Worm (Caenorhabditis elegans): ENCODE results near the gene nlp-80.

nlp-80 gene

DNA sequence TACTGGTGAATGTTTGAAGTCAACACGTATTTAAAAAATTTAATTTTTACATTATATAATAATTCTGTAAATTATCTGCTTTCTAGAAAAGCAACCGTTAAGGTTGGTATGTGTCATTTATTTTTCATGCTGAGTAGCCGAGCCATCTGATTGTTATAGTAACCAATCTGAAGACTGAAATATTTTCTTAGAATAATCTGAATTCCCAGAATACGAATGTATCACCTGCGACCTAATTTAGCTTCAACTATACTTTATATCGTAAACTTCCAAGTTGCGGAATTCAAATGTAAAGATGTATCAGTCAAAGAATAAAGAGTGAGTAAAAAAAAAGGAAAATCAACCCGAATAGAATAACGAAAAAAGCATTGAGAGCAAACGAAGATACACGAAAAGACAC, 32.2 kb downstream of the nlp-80 start:
- TF ChIP-seq elt-1 (tag; optimal IDR thresholded peaks at IDR 0.05) (no peak), jun-1 (tag; optimal IDR thresholded peaks at IDR 0.05) (no peak), nhr-77 (tag; optimal IDR thresholded peaks at IDR 0.05) (no peak), ceh-28 (tag; optimal IDR thresholded peaks at IDR 0.05) (no peak), fkh-10 (GFP tag; optimal IDR thresholded peaks at IDR 0.05) (no peak), nhr-76 (tag; optimal IDR thresholded peaks at IDR 0.05) (no peak), nhr-28 (tag; optimal IDR thresholded peaks at IDR 0.05) (no peak), ztf-4 (tag; optimal IDR thresholded peaks at IDR 0.05) (no peak), snpc-4 (tag; optimal IDR thresholded peaks at IDR 0.05) (no peak), mml-1 (tag; optimal IDR thresholded peaks at IDR 0.05) (no peak), fkh-2 (tag; optimal IDR thresholded peaks at IDR 0.05) (no peak), egl-27 (tag; optimal IDR thresholded peaks at IDR 0.05) (no peak), ceh-16 (tag; optimal IDR thresholded peaks at IDR 0.05) (no peak), nhr-25 (tag; optimal IDR thresholded peaks at IDR 0.05) (no peak), nhr-11 (tag; optimal IDR thresholded peaks at IDR 0.05) (no peak)

DNA sequence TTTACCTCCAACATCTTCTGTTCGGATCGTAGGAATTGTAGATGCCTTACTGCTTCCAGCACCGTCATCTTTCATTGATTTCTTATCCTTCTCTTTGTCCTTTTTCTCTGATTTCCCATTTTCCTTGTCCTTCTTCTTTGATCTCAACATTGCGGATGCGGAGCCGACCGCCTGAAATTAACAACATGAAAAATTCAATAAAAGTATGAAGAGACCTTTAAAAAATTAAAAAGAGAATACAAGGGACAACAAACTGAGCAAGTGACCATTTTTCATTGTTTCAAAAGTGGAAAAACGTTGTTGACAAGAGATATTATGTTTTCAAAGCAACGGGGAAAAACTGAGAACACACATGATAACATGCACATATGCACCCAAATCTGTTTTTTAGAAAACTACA, 34.7 kb downstream of the nlp-80 start:
- TF ChIP-seq tbx-2 (tag; optimal IDR thresholded peaks at IDR 0.05) (no peak), sea-2 (GFP tag; optimal IDR thresholded peaks at IDR 0.05) (no peak), egl-5 (tag; optimal IDR thresholded peaks at IDR 0.05) (no peak), unc-39 (tag; optimal IDR thresholded peaks at IDR 0.05) (no peak), nhr-77 (tag; optimal IDR thresholded peaks at IDR 0.05) (no peak), ceh-9 (tag; optimal IDR thresholded peaks at IDR 0.05) (no peak), daf-12 (tag; optimal IDR thresholded peaks at IDR 0.05) (no peak), nhr-23 (tag; optimal IDR thresholded peaks at IDR 0.05) (no peak), ceh-82 (tag; optimal IDR thresholded peaks at IDR 0.05) (no peak), nhr-28 (tag; optimal IDR thresholded peaks at IDR 0.05) (no peak), lin-15B (tag; optimal IDR thresholded peaks at IDR 0.05) (no peak), ZK546.5 (tag; optimal IDR thresholded peaks at IDR 0.05) (no peak)

DNA sequence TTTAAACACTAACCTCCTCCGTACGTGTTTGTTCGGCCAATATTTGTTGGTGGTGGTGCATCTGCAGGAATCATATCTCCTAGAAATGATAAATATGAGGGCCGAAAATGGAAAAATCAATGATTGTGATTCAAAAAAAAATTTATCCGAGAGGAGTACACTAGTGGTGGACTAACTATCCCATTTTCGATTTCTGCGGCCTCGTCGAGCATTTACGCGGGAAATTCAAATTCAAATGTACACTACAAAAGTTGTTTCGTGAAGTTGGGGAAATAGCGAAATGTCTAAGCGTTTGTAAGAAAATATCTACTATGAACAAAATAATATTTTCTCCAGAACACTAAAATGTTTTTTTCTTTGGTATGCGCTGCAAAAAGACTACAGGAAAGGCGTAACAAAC, 36.1 kb downstream of the nlp-80 start:
- no peak for TF ChIP-seq nhr-77 (tag; optimal IDR thresholded peaks at IDR 0.05)
- peak; percentile 74 for TF ChIP-seq pha-4 (tag; optimal IDR thresholded peaks at IDR 0.05)
- TF ChIP-seq nhr-28 (tag; optimal IDR thresholded peaks at IDR 0.05): no peak
- peak; percentile 18 for TF ChIP-seq elt-2 (tag; optimal IDR thresholded peaks at IDR 0.05)
- no peak for TF ChIP-seq daf-12 (tag; optimal IDR thresholded peaks at IDR 0.05)
- no peak for TF ChIP-seq eor-1 (tag; optimal IDR thresholded peaks at IDR 0.05)
- peak; percentile 30 for TF ChIP-seq lsy-12 (tag; optimal IDR thresholded peaks at IDR 0.05)
- TF ChIP-seq nhr-12 (tag; optimal IDR thresholded peaks at IDR 0.05): no peak
- peak; percentile 23 for TF ChIP-seq nhr-25 (tag; optimal IDR thresholded peaks at IDR 0.05)
- TF ChIP-seq pqm-1 (tag; optimal IDR thresholded peaks at IDR 0.05): no peak
- peak; percentile 29 for TF ChIP-seq hmg-11 (tag; optimal IDR thresholded peaks at IDR 0.05)
- TF ChIP-seq aly-2 (tag; optimal IDR thresholded peaks at IDR 0.05): no peak
- TF ChIP-seq egl-5 (tag; optimal IDR thresholded peaks at IDR 0.05): no peak
- TF ChIP-seq ceh-28 (tag; optimal IDR thresholded peaks at IDR 0.05): peak; percentile 43
- TF ChIP-seq ama-1 (optimal IDR thresholded peaks at IDR 0.05): no peak
- TF ChIP-seq elt-1 (tag; optimal IDR thresholded peaks at IDR 0.05): no peak
- peak; percentile 12 for TF ChIP-seq jun-1 (tag; optimal IDR thresholded peaks at IDR 0.05)
- peak; percentile 69 for TF ChIP-seq nhr-23 (tag; optimal IDR thresholded peaks at IDR 0.05)
- no peak for TF ChIP-seq ztf-11 (tag; optimal IDR thresholded peaks at IDR 0.05)
- no peak for TF ChIP-seq ZK546.5 (tag; optimal IDR thresholded peaks at IDR 0.05)
- TF ChIP-seq ceh-9 (tag; optimal IDR thresholded peaks at IDR 0.05): no peak
- TF ChIP-seq mdl-1 (tag; optimal IDR thresholded peaks at IDR 0.05): no peak
- TF ChIP-seq nfya-1 (tag; optimal IDR thresholded peaks at IDR 0.05; ENCODE audit: insufficient read depth): peak; percentile 27
- peak; percentile 84 for TF ChIP-seq nhr-43 (tag; optimal IDR thresholded peaks at IDR 0.05; ENCODE audit: poor library complexity, severe bottlenecking)
- no peak for TF ChIP-seq nhr-67 (tag; optimal IDR thresholded peaks at IDR 0.05)
- peak; percentile 32 for TF ChIP-seq lin-39 (tag; optimal IDR thresholded peaks at IDR 0.05)
- TF ChIP-seq unc-62 (GFP tag; optimal IDR thresholded peaks at IDR 0.05): no peak
- TF ChIP-seq fkh-2 (tag; optimal IDR thresholded peaks at IDR 0.05): no peak
- TF ChIP-seq lin-15B (tag; optimal IDR thresholded peaks at IDR 0.05): peak; percentile 59
- no peak for TF ChIP-seq unc-39 (tag; optimal IDR thresholded peaks at IDR 0.05)

Measured in whole organism, L3 larva.